Fruit fly (Drosophila melanogaster): ENCODE results near the gene flip.

DNA sequence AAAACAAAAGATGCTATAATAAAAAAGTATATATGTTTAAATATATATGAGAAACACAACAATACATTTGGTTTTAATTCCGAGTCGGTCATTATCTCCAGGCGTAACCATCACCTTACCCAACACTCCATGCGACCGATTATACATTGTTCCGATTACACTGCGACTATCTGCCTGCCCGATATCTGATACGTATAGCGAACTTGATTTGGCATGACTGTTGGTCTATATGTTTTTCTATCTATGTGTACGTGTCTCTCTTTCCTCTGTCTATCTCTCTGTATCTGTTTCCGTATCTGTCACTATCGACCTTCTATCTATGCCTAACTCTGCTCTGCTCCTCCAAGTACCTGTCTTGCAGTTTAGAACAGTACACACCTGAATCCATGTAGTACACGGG, 23.8 kb upstream of the flip start:
- no peak for TF ChIP-seq salr (GFP tag; optimal IDR thresholded peaks at IDR 0.05)
- TF ChIP-seq pdm3 (GFP tag; optimal IDR thresholded peaks at IDR 0.05) = no peak
- TF ChIP-seq Eip78C (GFP tag) = peak; percentile 9
- TF ChIP-seq Sox14 (GFP tag; optimal IDR thresholded peaks at IDR 0.05) = no peak
- TF ChIP-seq CG11902 (GFP tag; optimal IDR thresholded peaks at IDR 0.05) = no peak
- TF ChIP-seq Gug (GFP tag; IDR thresholded peaks at IDR 0.05) = no peak
- no peak for TF ChIP-seq CG4318 (GFP tag; optimal IDR thresholded peaks at IDR 0.05)

Data from whole organism, prepupa.